Worm (Caenorhabditis elegans): ENCODE measurements around the gene C33D9.6.

- TF ChIP-seq zag-1 (tag; optimal IDR thresholded peaks at IDR 0.05) (no peak), ceh-82 (tag; optimal IDR thresholded peaks at IDR 0.05) (no peak)
Observed at ce11 chrIV:8790144-8790543, 12.2 kb upstream of the C33D9.6 start, which contains the start of gene sru-35.

Measured in whole organism, L3 larva.